Fruit fly (Drosophila melanogaster) whole organism, embryonic: Measurements from ENCODE around the gene tbrd-1.

Experiments
- Adf1 ChIP-seq: fragments of 200-800 bp; sonication (Bioruptor generic); IDR thresholded peaks from 2 replicates; pipeline ENCODE4 v1.3.6; 2022; ENCODE audit warnings: missing biosample characterization, missing genetic modification characterization
- CG10274 ChIP-seq: fragments of 200-800 bp; sonication (Bioruptor generic); optimal IDR thresholded peaks from 3 replicates; lab custom pipeline; 2017; ENCODE audit warnings: missing biosample characterization, mild to moderate bottlenecking, missing genetic modification characterization
- CG11696 ChIP-seq: fragments of 200-800 bp; sonication (Bioruptor generic); IDR thresholded peaks from 2 replicates; pipeline ENCODE4 v1.3.6; 2022; ENCODE audit warnings: missing biosample characterization, missing genetic modification characterization
- CG11723 ChIP-seq: fragments of 200-800 bp; sonication (Bioruptor generic); optimal IDR thresholded peaks from 2 replicates; lab custom pipeline; 2017; ENCODE audit warnings: missing biosample characterization, mild to moderate bottlenecking, missing genetic modification characterization
- CG1233 ChIP-seq: fragments of 200-800 bp; sonication (Bioruptor generic); optimal IDR thresholded peaks from 4 replicates; lab custom pipeline; 2018; ENCODE audit warnings: missing biosample characterization, mild to moderate bottlenecking, missing genetic modification characterization
- CG1529 ChIP-seq: fragments of 200-800 bp; sonication (Bioruptor generic); optimal IDR thresholded peaks from 3 replicates; lab custom pipeline; 2018; ENCODE audit warnings: missing biosample characterization, missing genetic modification characterization
- CG16863 ChIP-seq: fragments of 200-800 bp; sonication (Bioruptor generic); optimal IDR thresholded peaks from 3 replicates; lab custom pipeline; 2016; ENCODE audit warnings: missing biosample characterization, missing genetic modification characterization
- CG17361 ChIP-seq: fragments of 200-800 bp; sonication (Bioruptor generic); IDR thresholded peaks from 3 replicates; pipeline ENCODE4 v1.3.6; 2022; ENCODE audit warnings: missing biosample characterization, missing genetic modification characterization
- CG17912 ChIP-seq: fragments of 200-800 bp; sonication (Bioruptor generic); optimal IDR thresholded peaks from 2 replicates; lab custom pipeline; 2018; ENCODE audit warnings: missing biosample characterization, mild to moderate bottlenecking, missing genetic modification characterization
- CG2199 ChIP-seq: fragments of 200-800 bp; sonication (Bioruptor generic); IDR thresholded peaks from 3 replicates; pipeline ENCODE4 v1.3.6; 2022; ENCODE audit warnings: missing biosample characterization, missing genetic modification characterization
- CG3065 ChIP-seq: fragments of 200-800 bp; sonication (Bioruptor generic); optimal IDR thresholded peaks from 2 replicates; lab custom pipeline; 2016; ENCODE audit warnings: missing biosample characterization, missing genetic modification characterization
- CG4282 ChIP-seq: fragments of 200-800 bp; sonication (Bioruptor generic); optimal IDR thresholded peaks from 2 replicates; lab custom pipeline; 2016; ENCODE audit warnings: missing biosample characterization, missing genetic modification characterization
- CG4328 ChIP-seq: fragments of 200-800 bp; sonication (Bioruptor generic); optimal IDR thresholded peaks from 3 replicates; lab custom pipeline; 2017; ENCODE audit warnings: missing biosample characterization, missing genetic modification reagents, missing genetic modification characterization
- CG5180 ChIP-seq: fragments of 200-800 bp; sonication (Bioruptor generic); optimal IDR thresholded peaks from 3 replicates; lab custom pipeline; 2017; ENCODE audit warnings: missing biosample characterization, missing genetic modification characterization, mild to moderate bottlenecking, moderate library complexity, missing genetic modification reagents
- CG5953 ChIP-seq: fragments of 200-800 bp; sonication (Bioruptor generic); IDR thresholded peaks from 2 replicates; pipeline ENCODE4 v1.3.6; 2022; ENCODE audit warnings: missing biosample characterization, missing genetic modification characterization
- CG6813 ChIP-seq: fragments of 200-800 bp; sonication (Bioruptor generic); optimal IDR thresholded peaks from 2 replicates; lab custom pipeline; 2017; ENCODE audit warnings: missing biosample characterization, missing genetic modification characterization, mild to moderate bottlenecking, moderate library complexity, missing genetic modification reagents
- CG8478 ChIP-seq: fragments of >200 bp; optimal IDR thresholded peaks from 2 replicates; lab custom pipeline; 2018
- CG9932 ChIP-seq: fragments of 200-800 bp; sonication (Bioruptor generic); IDR thresholded peaks from 2 replicates; pipeline ENCODE4 v1.3.6; 2022; ENCODE audit warnings: missing biosample characterization, missing genetic modification characterization
- CHES-1-like ChIP-seq: fragments of 200-800 bp; sonication (Bioruptor generic); optimal IDR thresholded peaks from 2 replicates; lab custom pipeline; 2016; ENCODE audit warnings: missing biosample characterization, missing genetic modification characterization
- Drgx ChIP-seq: fragments of 200-800 bp; sonication (Bioruptor generic); IDR thresholded peaks from 2 replicates; pipeline ENCODE4 v1.3.6; 2022; ENCODE audit warnings: missing biosample characterization, missing genetic modification characterization
- Ets65A ChIP-seq: fragments of 200-800 bp; sonication (Bioruptor generic); peaks from one replicate; lab custom pipeline; 2016; ENCODE audit warnings: missing biosample characterization, missing genetic modification characterization
- H2.0 ChIP-seq: fragments of 200-800 bp; sonication (Bioruptor generic); IDR thresholded peaks from 2 replicates; pipeline ENCODE4 v1.3.6; 2022; ENCODE audit warnings: missing biosample characterization, missing genetic modification characterization
- Hand ChIP-seq: fragments of 200-800 bp; sonication (Bioruptor generic); optimal IDR thresholded peaks from 2 replicates; lab custom pipeline; 2017; ENCODE audit warnings: mild to moderate bottlenecking, missing biosample characterization, missing genetic modification reagents, missing genetic modification characterization
- HmgD ChIP-seq: fragments of 200-800 bp; sonication (Bioruptor generic); optimal IDR thresholded peaks from 3 replicates; lab custom pipeline; 2016; ENCODE audit warnings: missing biosample characterization, missing genetic modification characterization
- Hmx ChIP-seq: fragments of 200-800 bp; sonication (Bioruptor generic); optimal IDR thresholded peaks from 2 replicates; lab custom pipeline; 2016; ENCODE audit warnings: missing biosample characterization, missing genetic modification characterization
- Lim3 ChIP-seq: fragments of 200-800 bp; sonication (Bioruptor generic); IDR thresholded peaks from 2 replicates; pipeline ENCODE4 v1.3.6; 2022; ENCODE audit warnings: missing biosample characterization, missing genetic modification characterization
- MBD-R2 ChIP-seq: fragments of 200-800 bp; sonication (Bioruptor generic); IDR thresholded peaks from 2 replicates; pipeline ENCODE4 v1.3.6; 2022; ENCODE audit warnings: missing biosample characterization, missing genetic modification characterization
- Mad ChIP-seq: fragments of 200-800 bp; sonication (Bioruptor generic); optimal IDR thresholded peaks from 2 replicates; lab custom pipeline; 2016; ENCODE audit warnings: missing biosample characterization, missing genetic modification characterization
- Meics ChIP-seq: fragments of 200-800 bp; sonication (Bioruptor generic); optimal IDR thresholded peaks from 2 replicates; lab custom pipeline; 2017; ENCODE audit warnings: missing biosample characterization, mild to moderate bottlenecking, missing genetic modification characterization
- Mrtf ChIP-seq: fragments of 200-800 bp; sonication (Bioruptor generic); IDR thresholded peaks from 3 replicates; pipeline ENCODE4 v1.3.6; 2022; ENCODE audit warnings: missing biosample characterization, missing genetic modification characterization
- Nf-YA ChIP-seq: fragments of 200-800 bp; sonication (Bioruptor generic); IDR thresholded peaks from 2 replicates; pipeline ENCODE4 v1.3.6; 2022; ENCODE audit warnings: missing biosample characterization, missing genetic modification characterization
- Tbp ChIP-seq: fragments of >200 bp; optimal IDR thresholded peaks from 2 replicates; lab custom pipeline; 2018; ENCODE audit warnings: missing biosample characterization, missing genetic modification characterization
- Trl ChIP-seq, 3 experiments: fragments of >200 bp in 2 of 3; fragments of 200-800 bp in 1 of 3; sonication (Bioruptor generic) in 1 of 3; optimal IDR thresholded peaks; 2 replicates in 1 of 3; 3 replicates in 2 of 3; lab custom pipeline; 2016 to 2017; ENCODE audit warnings: missing biosample characterization in 1 of 3, missing genetic modification characterization in 1 of 3
- YL-1 ChIP-seq: fragments of 200-800 bp; sonication (Bioruptor generic); optimal IDR thresholded peaks from 3 replicates; lab custom pipeline; 2017; ENCODE audit warnings: missing biosample characterization, mild to moderate bottlenecking, missing genetic modification characterization
- ac ChIP-seq: fragments of 200-800 bp; sonication (Bioruptor generic); optimal IDR thresholded peaks from 3 replicates; lab custom pipeline; 2017; ENCODE audit warnings: missing biosample characterization, mild to moderate bottlenecking, missing genetic modification characterization
- amos ChIP-seq: fragments of 200-800 bp; sonication (Bioruptor generic); IDR thresholded peaks from 2 replicates; pipeline ENCODE4 v1.3.6; 2022; ENCODE audit warnings: missing biosample characterization, missing genetic modification characterization; ENCODE audit not compliant: partially characterized antibody
- ci ChIP-seq: fragments of 200-800 bp; sonication (Bioruptor generic); IDR thresholded peaks from 3 replicates; pipeline ENCODE4 v1.3.6; 2022; ENCODE audit warnings: missing biosample characterization, missing genetic modification characterization
- crol ChIP-seq: fragments of 200-800 bp; sonication (Bioruptor generic); IDR thresholded peaks from 2 replicates; pipeline ENCODE4 v1.3.6; 2022; ENCODE audit warnings: missing biosample characterization, missing genetic modification characterization
- crp ChIP-seq, 2 experiments: fragments of 200-800 bp; sonication (Bioruptor generic); optimal IDR thresholded peaks; 2 replicates in 1 of 2; 3 replicates in 1 of 2; lab custom pipeline; 2017; ENCODE audit warnings: missing biosample characterization in 2 of 2, missing genetic modification characterization in 2 of 2, mild to moderate bottlenecking in 1 of 2, moderate library complexity in 1 of 2
- dm ChIP-seq: fragments of 200-800 bp; sonication (Bioruptor generic); optimal IDR thresholded peaks from 3 replicates; lab custom pipeline; 2016; ENCODE audit warnings: missing biosample characterization, missing genetic modification characterization
- ewg ChIP-seq: fragments of 200-800 bp; sonication (Bioruptor generic); optimal IDR thresholded peaks from 3 replicates; lab custom pipeline; 2017; ENCODE audit warnings: mild to moderate bottlenecking, missing biosample characterization, missing genetic modification reagents, missing genetic modification characterization
- gt ChIP-seq: fragments of 200-800 bp; sonication (Bioruptor generic); IDR thresholded peaks from 2 replicates; pipeline ENCODE4 v1.3.6; 2022; ENCODE audit warnings: missing biosample characterization, missing genetic modification characterization
- hb ChIP-seq: fragments of 200-800 bp; sonication (Bioruptor generic); IDR thresholded peaks from 3 replicates; pipeline ENCODE4 v1.3.6; 2022; ENCODE audit warnings: missing biosample characterization, missing genetic modification characterization; ENCODE audit not compliant: partially characterized antibody
- luna ChIP-seq: fragments of 200-800 bp; sonication (Bioruptor generic); optimal IDR thresholded peaks from 2 replicates; lab custom pipeline; 2016; ENCODE audit warnings: missing biosample characterization, missing genetic modification characterization
- oc ChIP-seq: fragments of 200-800 bp; sonication (Bioruptor generic); optimal IDR thresholded peaks from 2 replicates; lab custom pipeline; 2018; ENCODE audit warnings: missing biosample characterization, mild to moderate bottlenecking, missing genetic modification characterization, moderate library complexity
- onecut ChIP-seq: fragments of 200-800 bp; sonication (Bioruptor generic); IDR thresholded peaks from 2 replicates; pipeline ENCODE4 v1.3.6; 2022; ENCODE audit warnings: missing biosample characterization, missing genetic modification characterization
- sisA ChIP-seq: fragments of 200-800 bp; sonication (Bioruptor generic); IDR thresholded peaks from 2 replicates; pipeline ENCODE4 v1.3.6; 2022; ENCODE audit warnings: missing biosample characterization, missing genetic modification characterization
- sna ChIP-seq: fragments of 200-800 bp; sonication (Bioruptor generic); IDR thresholded peaks from 2 replicates; pipeline ENCODE4 v1.3.6; 2022; ENCODE audit warnings: missing biosample characterization, missing genetic modification characterization; ENCODE audit not compliant: partially characterized antibody
- tio ChIP-seq: fragments of 200-800 bp; sonication (Bioruptor generic); optimal IDR thresholded peaks from 2 replicates; lab custom pipeline; 2017; ENCODE audit warnings: missing biosample characterization, missing genetic modification characterization, inconsistent platforms
- ttk ChIP-seq: fragments of 200-800 bp; sonication (Bioruptor generic); IDR thresholded peaks from 2 replicates; pipeline ENCODE4 v2.1.2; 2022; ENCODE audit warnings: missing biosample characterization, missing genetic modification characterization
- vnd ChIP-seq: fragments of 200-800 bp; sonication (Bioruptor generic); IDR thresholded peaks from 3 replicates; pipeline ENCODE4 v1.3.6; 2022; ENCODE audit warnings: missing biosample characterization, missing genetic modification characterization; ENCODE audit not compliant: partially characterized antibody

The tbrd-1 gene

dm6 chr3R:23920874-23921539 lies 27.6 kb upstream of the tbrd-1 start (continued):
- TF ChIP-seq CG4282 (GFP tag; lab: Kevin White, UChicago) = no peak
- peak; percentile 89 for TF ChIP-seq ci (GFP tag; lab: Robert Waterston, UW)
- no peak for TF ChIP-seq CG3065 (GFP tag; lab: Kevin White, UChicago)
- TF ChIP-seq Drgx (GFP tag; lab: Robert Waterston, UW) = peak; percentile 50; the same call in 1 of the 2 replicates
- TF ChIP-seq CG17912 (GFP tag; lab: Kevin White, UChicago) = no peak
- no peak for TF ChIP-seq Trl (optimal IDR thresholded peaks at IDR 0.05; lab: Kevin White, UChicago)
- TF ChIP-seq Trl (GFP tag; optimal IDR thresholded peaks at IDR 0.05; lab: Kevin White, UChicago) = peak; percentile 14
- 0 out of 2 replicates have a peak, but pooled peaks have one; percentile 24 for TF ChIP-seq sisA (GFP tag; lab: Robert Waterston, UW)
- no peak for TF ChIP-seq Tbp
- no peak for TF ChIP-seq CG11723 (GFP tag; lab: Kevin White, UChicago)
- TF ChIP-seq CG17361 (GFP tag; lab: Robert Waterston, UW) = no peak
- peak; percentile 59 for TF ChIP-seq Meics (GFP tag; lab: Kevin White, UChicago)
- TF ChIP-seq gt = no peak
- peak; percentile 22 for TF ChIP-seq Hand (GFP tag; lab: Kevin White, UChicago)
- TF ChIP-seq CG16863 = no peak
- no peak for TF ChIP-seq vnd
- TF ChIP-seq CG1529 = no peak
- no peak for TF ChIP-seq CG8478 (lab: Kevin White, UChicago)
- TF ChIP-seq onecut (GFP tag; lab: Robert Waterston, UW) = peak; percentile 35; the same call in 1 of the 2 replicates
- no peak for TF ChIP-seq tio
- TF ChIP-seq Nf-YA = no peak
- TF ChIP-seq CG1233 (GFP tag; lab: Kevin White, UChicago) = peak; percentile 20
- no peak for TF ChIP-seq CG5180 (GFP tag; lab: Kevin White, UChicago)
- TF ChIP-seq dm (GFP tag; lab: Kevin White, UChicago) = no peak
- peak; percentile 89 for TF ChIP-seq CG9932
- no peak for TF ChIP-seq HmgD (GFP tag; lab: Kevin White, UChicago)
- TF ChIP-seq Mad = no peak
- 0 out of 2 replicates have a peak, but pooled peaks have one; percentile 39 for TF ChIP-seq CG11696
- TF ChIP-seq CG5953 (GFP tag; lab: Robert Waterston, UW) = 0 out of 2 replicates have a peak, but pooled peaks have one; percentile 12
- TF ChIP-seq CG10274 (GFP tag; lab: Kevin White, UChicago) = no peak
- no peak for TF ChIP-seq Hmx (GFP tag; lab: Kevin White, UChicago)
- TF ChIP-seq oc (tag; lab: Kevin White, UChicago) = peak; percentile 59
- TF ChIP-seq Lim3 = no peak
- no peak for TF ChIP-seq ac (GFP tag; lab: Kevin White, UChicago)
- TF ChIP-seq luna = no peak
- peak; percentile 44 for TF ChIP-seq H2.0 (GFP tag; lab: Robert Waterston, UW)
- peak; percentile 57 for TF ChIP-seq MBD-R2 (GFP tag; lab: Robert Waterston, UW)
- TF ChIP-seq Ets65A = peak; percentile 94
- no peak for TF ChIP-seq CG4328 (GFP tag; lab: Kevin White, UChicago)
- no peak for TF ChIP-seq sna
- no peak for TF ChIP-seq Mrtf (GFP tag; lab: Robert Waterston, UW)
- peak; percentile 35 for TF ChIP-seq crol (GFP tag; lab: Robert Waterston, UW)
- TF ChIP-seq CG6813 (GFP tag; lab: Kevin White, UChicago) = no peak
- TF ChIP-seq ttk = peak; percentile 37; the same call in 1 of the 2 replicates
- no peak for TF ChIP-seq amos
- no peak for TF ChIP-seq crp (GFP tag; optimal IDR thresholded peaks at IDR 0.05; lab: Kevin White, UChicago)
- no peak for TF ChIP-seq hb (GFP tag; lab: Robert Waterston, UW)
- TF ChIP-seq CHES-1-like (GFP tag; lab: Kevin White, UChicago) = peak; percentile 51
- no peak for TF ChIP-seq CG2199 (GFP tag; lab: Robert Waterston, UW)
- no peak for TF ChIP-seq ewg (GFP tag; lab: Kevin White, UChicago)
- TF ChIP-seq YL-1 (GFP tag; lab: Kevin White, UChicago) = no peak
- peak; percentile 60 for TF ChIP-seq Adf1
